Fruit fly (Drosophila melanogaster) whole organism: ENCODE measurements around the gene Pp2A-29B.

ENCODE experiments used
- CG8478 ChIP-seq: fragments of >200 bp; optimal IDR thresholded peaks from 2 replicates; lab custom pipeline; 2018; ENCODE audit warnings: inconsistent platforms
- Dll ChIP-seq: fragments of >200 bp; optimal IDR thresholded peaks from 2 replicates; lab custom pipeline; 2017
- pan ChIP-seq: fragments of >200 bp; optimal IDR thresholded peaks from 2 replicates; lab custom pipeline; 2017
- psq ChIP-seq: fragments of >200 bp; optimal IDR thresholded peaks from 2 replicates; lab custom pipeline; 2017

dm6 chr2L:8327783-8328327 lies 38.0 kb upstream of the Pp2A-29B start:
- TF ChIP-seq CG8478 (lab: Kevin White, UChicago), result no peak
- TF ChIP-seq Dll (lab: Kevin White, UChicago), result no peak
- no peak for TF ChIP-seq pan
- no peak for TF ChIP-seq psq
